Worm (Caenorhabditis elegans): ENCODE measurements around the gene Y97E10AR.2.

The Y97E10AR.2 gene

DNA sequence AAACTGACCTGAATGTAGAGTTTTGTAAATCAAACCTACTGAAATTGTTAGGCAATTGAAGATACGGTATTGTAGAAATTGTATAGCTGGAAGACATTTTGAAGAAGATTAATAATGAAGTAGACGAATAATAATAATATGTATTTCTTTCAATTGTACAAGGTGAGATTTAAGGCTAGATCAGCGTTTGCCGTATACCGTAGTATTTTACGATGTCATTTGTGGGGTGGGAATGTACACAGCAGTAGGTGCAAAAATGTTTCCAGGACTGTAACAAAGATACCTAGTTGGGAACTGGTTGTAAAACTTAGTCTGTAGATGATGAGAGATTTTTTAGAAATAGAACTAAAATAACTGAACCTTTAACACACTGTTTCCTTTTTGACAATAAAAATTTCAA lies 1.4 kb upstream of the Y97E10AR.2 start, which contains the start of gene ceh-76:
ceh-76 (minus strand) TSS at position 101 of the 400 bp plus-strand sequence.
- TF ChIP-seq mab-9 (GFP tag; IDR thresholded peaks at IDR 0.05) = no peak
- no peak for TF ChIP-seq isw-1 (GFP tag; IDR thresholded peaks at IDR 0.05)
- no peak for TF ChIP-seq ets-5 (GFP tag; IDR thresholded peaks at IDR 0.05)
- no peak for TF ChIP-seq pqm-1 (tag; optimal IDR thresholded peaks at IDR 0.05)
- TF ChIP-seq ceh-90 (tag; optimal IDR thresholded peaks at IDR 0.05) = no peak
- TF ChIP-seq mef-2 (tag; optimal IDR thresholded peaks at IDR 0.05) = no peak
- TF ChIP-seq unc-130 (tag; optimal IDR thresholded peaks at IDR 0.05) = no peak
- no peak for TF ChIP-seq irx-1 (tag; optimal IDR thresholded peaks at IDR 0.05)
- TF ChIP-seq aha-1 (tag; optimal IDR thresholded peaks at IDR 0.05) = no peak
- no peak for TF ChIP-seq zag-1 (tag; optimal IDR thresholded peaks at IDR 0.05)
- no peak for TF ChIP-seq nhr-12 (tag; optimal IDR thresholded peaks at IDR 0.05)
- no peak for TF ChIP-seq nhr-77 (tag; optimal IDR thresholded peaks at IDR 0.05)
- no peak for TF ChIP-seq snpc-4 (tag; optimal IDR thresholded peaks at IDR 0.05)
- no peak for TF ChIP-seq Y116A8C.19 (tag; optimal IDR thresholded peaks at IDR 0.05; ENCODE audit: borderline replicate concordance)
- TF ChIP-seq nhr-20 (tag; optimal IDR thresholded peaks at IDR 0.05) = no peak
- no peak for TF ChIP-seq lir-3 (tag; optimal IDR thresholded peaks at IDR 0.05; ENCODE audit: poor library complexity)
- TF ChIP-seq unc-62 (GFP tag; optimal IDR thresholded peaks at IDR 0.05) = no peak
- TF ChIP-seq nhr-237 (tag; optimal IDR thresholded peaks at IDR 0.05) = no peak
- TF ChIP-seq nhr-19 (GFP tag; conservative IDR thresholded peaks at IDR 0.05) = no peak

ce11 chrV:7995165-7995564 lies 813 bp upstream of the Y97E10AR.2 start:
- TF ChIP-seq lsy-2 (tag; optimal IDR thresholded peaks at IDR 0.05) (no peak), snpc-4 (tag; optimal IDR thresholded peaks at IDR 0.05) (no peak), ets-5 (GFP tag; IDR thresholded peaks at IDR 0.05) (no peak), alr-1 (tag; optimal IDR thresholded peaks at IDR 0.05; ENCODE audit: borderline replicate concordance) (no peak), efl-1 (optimal IDR thresholded peaks at IDR 0.05) (no peak), efl-1 (GFP tag; optimal IDR thresholded peaks at IDR 0.05 in 1 of 2) (no peak), nhr-76 (tag; optimal IDR thresholded peaks at IDR 0.05) (no peak), vab-15 (tag; optimal IDR thresholded peaks at IDR 0.05) (no peak), lir-3 (tag; optimal IDR thresholded peaks at IDR 0.05; ENCODE audit: poor library complexity) (no peak), nhr-71 (tag; optimal IDR thresholded peaks at IDR 0.05) (no peak), hlh-17 (GFP tag; optimal IDR thresholded peaks at IDR 0.05; ENCODE audit: borderline replicate concordance) (no peak), ceh-88 (GFP tag; IDR thresholded peaks at IDR 0.05) (no peak), sptf-1 (tag; optimal IDR thresholded peaks at IDR 0.05) (no peak), egl-27 (tag; optimal IDR thresholded peaks at IDR 0.05) (no peak), C04F5.9 (tag; optimal IDR thresholded peaks at IDR 0.05) (no peak), pag-3 (tag; optimal IDR thresholded peaks at IDR 0.05; ENCODE audit: borderline replicate concordance, insufficient read depth) (no peak), lin-15B (tag; optimal IDR thresholded peaks at IDR 0.05) (no peak)

DNA sequence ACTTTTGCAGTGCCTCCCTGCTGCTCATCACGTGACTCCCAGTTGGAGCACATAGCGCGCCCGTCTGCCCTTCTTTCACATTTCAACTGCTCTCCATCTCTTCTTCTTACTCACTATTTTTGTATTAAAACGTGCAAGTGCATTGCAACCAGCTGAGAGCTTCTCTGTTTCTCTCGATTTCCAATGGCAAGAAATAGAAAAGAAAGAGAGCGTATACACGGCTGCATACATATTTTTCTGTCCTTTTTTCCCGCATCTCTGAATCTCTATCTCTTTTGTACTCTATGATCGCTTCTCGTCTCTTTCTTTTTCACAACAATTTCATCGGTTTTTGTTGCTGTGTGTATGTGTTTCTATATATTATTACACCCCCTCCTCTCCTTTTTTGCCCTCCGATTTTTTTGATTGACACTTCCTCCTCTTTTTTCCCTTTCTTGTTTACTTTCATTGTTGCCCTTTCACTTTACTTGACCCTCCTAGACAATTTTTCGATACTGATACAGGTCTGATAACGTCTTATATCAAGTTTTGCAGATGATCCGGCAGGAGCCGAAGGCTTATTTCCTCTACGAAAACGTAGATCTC lies 5.0 kb downstream of the Y97E10AR.2 start, which contains the start of gene Y97E10AR.1:
Y97E10AR.1 (plus strand) TSS at position 535 of the 585 bp plus-strand sequence.
- TF ChIP-seq elt-3 (tag; optimal IDR thresholded peaks at IDR 0.05) = peak in 1 of 6 experiments; percentile 7
- TF ChIP-seq C16A3.4 (tag; optimal IDR thresholded peaks at IDR 0.05) = peak; percentile 73
- TF ChIP-seq fkh-8 (tag; optimal IDR thresholded peaks at IDR 0.05) = peak; percentile 93
- TF ChIP-seq unc-62 (GFP tag; optimal IDR thresholded peaks at IDR 0.05) = no peak
- no peak for TF ChIP-seq hlh-17 (GFP tag; optimal IDR thresholded peaks at IDR 0.05; ENCODE audit: borderline replicate concordance)
- TF ChIP-seq nhr-11 (tag; optimal IDR thresholded peaks at IDR 0.05) = peak; percentile 49
- TF ChIP-seq nhr-71 (tag; optimal IDR thresholded peaks at IDR 0.05) = peak; percentile 91
- TF ChIP-seq rnt-1 (tag; optimal IDR thresholded peaks at IDR 0.05) = peak; percentile 70
- TF ChIP-seq jun-1 (tag; optimal IDR thresholded peaks at IDR 0.05) = peak; percentile 48
- no peak for TF ChIP-seq ceh-63 (GFP tag; optimal IDR thresholded peaks at IDR 0.05)
- peak; percentile 72 for TF ChIP-seq zag-1 (tag; optimal IDR thresholded peaks at IDR 0.05)
- peak; percentile 70 for TF ChIP-seq lir-3 (tag; optimal IDR thresholded peaks at IDR 0.05; ENCODE audit: poor library complexity)
- peak; percentile 77 for TF ChIP-seq nhr-77 (tag; optimal IDR thresholded peaks at IDR 0.05)
- peak; percentile 86 for TF ChIP-seq nhr-47 (tag; optimal IDR thresholded peaks at IDR 0.05)
- peak; percentile 90 for TF ChIP-seq unc-86 (tag; optimal IDR thresholded peaks at IDR 0.05)
- peak; percentile 50 for TF ChIP-seq lin-13 (GFP tag; optimal IDR thresholded peaks at IDR 0.05)
- no peak for TF ChIP-seq nhr-237 (tag; optimal IDR thresholded peaks at IDR 0.05)
- peak; percentile 98 for TF ChIP-seq lin-14 (GFP tag; optimal IDR thresholded peaks at IDR 0.05)
- no peak for TF ChIP-seq nhr-12 (tag; optimal IDR thresholded peaks at IDR 0.05)
- peak in 1 of 2 experiments; percentile 50 for TF ChIP-seq egl-27 (tag; optimal IDR thresholded peaks at IDR 0.05)
- no peak for TF ChIP-seq sox-4 (tag; optimal IDR thresholded peaks at IDR 0.05)
- no peak for TF ChIP-seq C04F5.9 (tag; optimal IDR thresholded peaks at IDR 0.05)
- no peak for TF ChIP-seq C34B4.2 (tag; optimal IDR thresholded peaks at IDR 0.05)
- TF ChIP-seq zip-4 (GFP tag; optimal IDR thresholded peaks at IDR 0.05) = peak; percentile 22
- TF ChIP-seq lsy-2 (tag; optimal IDR thresholded peaks at IDR 0.05) = peak; percentile 68 to 89
- TF ChIP-seq grh-1 (GFP tag; IDR thresholded peaks at IDR 0.05) = no peak
